Worm (Caenorhabditis elegans) whole organism, L4 larva: ENCODE results near the gene madf-4.

Source experiments
- D1046.2 ChIP-seq: fragments of 200-800 bp; sonication (Bioruptor generic); IDR thresholded peaks from 2 replicates; pipeline ENCODE4 v1.3.6; 2022; ENCODE audit warnings: missing genetic modification characterization, missing compliant biosample characterization
- F37D6.2 ChIP-seq: sonication (generic microtip); optimal IDR thresholded peaks from 2 replicates; lab custom pipeline; 2016; ENCODE audit warnings: mild to moderate bottlenecking, missing genetic modification characterization, missing compliant biosample characterization
- F49E8.2 ChIP-seq: sonication (generic microtip); optimal IDR thresholded peaks from 2 replicates; lab custom pipeline; 2016; ENCODE audit warnings: missing compliant biosample characterization, mild to moderate bottlenecking, missing genetic modification characterization, borderline replicate concordance
- R02D3.7 ChIP-seq: fragments of 150-350 bp; sonication (generic microtip); optimal IDR thresholded peaks from 3 replicates; lab custom pipeline; 2014; ENCODE audit warnings: missing biosample characterization, missing genetic modification characterization
- T20F7.1 ChIP-seq: fragments of 200-800 bp; sonication (Bioruptor generic); optimal IDR thresholded peaks from 2 replicates; lab custom pipeline; 2018; ENCODE audit warnings: mild to moderate bottlenecking, missing genetic modification characterization, missing compliant biosample characterization
- T26A8.4 ChIP-seq: fragments of 200-800 bp; sonication (Bioruptor generic); IDR thresholded peaks from 2 replicates; pipeline ENCODE4 v1.3.6; 2022; ENCODE audit warnings: missing genetic modification characterization, missing compliant biosample characterization
- Y105C5A.15 ChIP-seq: fragments of 200-800 bp; sonication (Bioruptor generic); IDR thresholded peaks from 2 replicates; pipeline ENCODE4 v1.3.6; 2022; ENCODE audit warnings: missing genetic modification characterization, missing compliant biosample characterization
- Y48G9A.11 ChIP-seq: fragments of 200-800 bp; sonication (Bioruptor generic); IDR thresholded peaks from 2 replicates; pipeline ENCODE4 v1.3.6; 2022; ENCODE audit warnings: missing genetic modification reagents, missing genetic modification characterization, missing compliant biosample characterization
- Y5F2A.4 ChIP-seq: fragments of 200-800 bp; sonication (Bioruptor generic); optimal IDR thresholded peaks from 2 replicates; lab custom pipeline; 2018; ENCODE audit warnings: mild to moderate bottlenecking, missing genetic modification characterization, missing compliant biosample characterization
- ZK337.2 ChIP-seq: fragments of 200-800 bp; sonication (Bioruptor generic); IDR thresholded peaks from 2 replicates; pipeline ENCODE4 v1.3.6; 2022; ENCODE audit warnings: missing genetic modification reagents, missing genetic modification characterization, missing compliant biosample characterization
- arid-1 ChIP-seq: fragments of 200-800 bp; sonication (Bioruptor generic); conservative IDR thresholded peaks from 2 replicates; pipeline ENCODE4 v1.3.6; 2022; ENCODE audit warnings: missing genetic modification reagents, missing genetic modification characterization, missing compliant biosample characterization
- attf-4 ChIP-seq: sonication (generic microtip); optimal IDR thresholded peaks from 3 replicates; lab custom pipeline; 2017; ENCODE audit warnings: missing biosample characterization, missing genetic modification characterization
- ceh-32 ChIP-seq: sonication (generic microtip); optimal IDR thresholded peaks from 2 replicates; lab custom pipeline; 2016; ENCODE audit warnings: mild to moderate bottlenecking, missing genetic modification characterization, missing compliant biosample characterization; ENCODE audit not compliant: poor library complexity
- ceh-44 ChIP-seq: fragments of 200-800 bp; sonication (Bioruptor generic); IDR thresholded peaks from 2 replicates; pipeline ENCODE4 v1.3.6; 2022; ENCODE audit warnings: missing genetic modification reagents, missing genetic modification characterization, missing compliant biosample characterization
- ceh-62 ChIP-seq: sonication (generic microtip); optimal IDR thresholded peaks from 2 replicates; lab custom pipeline; 2017; ENCODE audit warnings: missing biosample characterization, missing genetic modification characterization
- daf-8 ChIP-seq: fragments of 200-800 bp; sonication (Bioruptor generic); IDR thresholded peaks from 2 replicates; pipeline ENCODE4 v1.3.6; 2022; ENCODE audit warnings: missing genetic modification characterization, missing compliant biosample characterization
- dmd-6 ChIP-seq: fragments of 200-800 bp; sonication (Bioruptor generic); IDR thresholded peaks from 2 replicates; pipeline ENCODE4 v1.3.6; 2022; ENCODE audit warnings: missing genetic modification reagents, missing genetic modification characterization, missing compliant biosample characterization
- dmd-8 ChIP-seq: fragments of 200-800 bp; sonication (Bioruptor generic); IDR thresholded peaks from 2 replicates; pipeline ENCODE4 v1.3.6; 2022; ENCODE audit warnings: missing genetic modification characterization, missing compliant biosample characterization
- duxl-1 ChIP-seq: sonication (generic microtip); optimal IDR thresholded peaks from 2 replicates; lab custom pipeline; 2016; ENCODE audit warnings: mild to moderate bottlenecking, missing genetic modification characterization, moderate library complexity, missing compliant biosample characterization; ENCODE audit not compliant: poor library complexity
- dve-1 ChIP-seq: sonication (generic microtip); optimal IDR thresholded peaks from 2 replicates; lab custom pipeline; 2017; ENCODE audit warnings: antibody characterized with exemption, mild to moderate bottlenecking, missing genetic modification characterization, missing compliant biosample characterization; ENCODE audit not compliant: insufficient read depth
- egl-27 ChIP-seq: sonication (generic microtip); optimal IDR thresholded peaks from 3 replicates; lab custom pipeline; 2017; ENCODE audit warnings: missing biosample characterization, missing genetic modification reagents, missing genetic modification characterization
- egl-43 ChIP-seq: fragments of 200-800 bp; sonication (Bioruptor generic); IDR thresholded peaks from 2 replicates; pipeline ENCODE4 v1.3.6; 2022; ENCODE audit warnings: missing genetic modification reagents, missing genetic modification characterization, missing compliant biosample characterization
- fos-1 ChIP-seq: fragments of 150-350 bp; optimal IDR thresholded peaks from 2 replicates; lab custom pipeline; 2014; ENCODE audit warnings: missing biosample characterization, missing genetic modification characterization
- gei-8 ChIP-seq: fragments of 200-800 bp; sonication (Bioruptor generic); optimal IDR thresholded peaks from 2 replicates; lab custom pipeline; 2018; ENCODE audit warnings: mild to moderate bottlenecking, missing genetic modification characterization, missing compliant biosample characterization
- hmg-1.1 ChIP-seq: fragments of 200-800 bp; sonication (Bioruptor generic); IDR thresholded peaks from 2 replicates; pipeline ENCODE4 v1.3.6; 2022; ENCODE audit warnings: missing genetic modification reagents, missing genetic modification characterization, missing compliant biosample characterization
- lin-1 ChIP-seq: fragments of 200-800 bp; sonication (Bioruptor generic); IDR thresholded peaks from 2 replicates; pipeline ENCODE4 v1.3.6; 2022; ENCODE audit warnings: missing genetic modification reagents, missing genetic modification characterization, missing compliant biosample characterization
- lin-15B ChIP-seq: fragments of 150-350 bp; sonication (generic microtip); optimal IDR thresholded peaks from 3 replicates; lab custom pipeline; 2014; ENCODE audit warnings: missing biosample characterization, missing genetic modification characterization
- lin-29 ChIP-seq: fragments of 200-800 bp; sonication (Bioruptor generic); IDR thresholded peaks from 2 replicates; pipeline ENCODE4 v1.3.6; 2022; ENCODE audit warnings: missing genetic modification reagents, missing genetic modification characterization, missing compliant biosample characterization
- lin-39 ChIP-seq: fragments of 150-350 bp; optimal IDR thresholded peaks from 2 replicates; lab custom pipeline; 2014; ENCODE audit warnings: missing biosample characterization, missing genetic modification reagents, missing genetic modification characterization
- mdl-1 ChIP-seq, 2 experiments: fragments of 150-350 bp in 1 of 2; sonication (generic microtip) in 1 of 2; optimal IDR thresholded peaks; 2 replicates each; lab custom pipeline; 2014 to 2017; ENCODE audit warnings: missing biosample characterization in 2 of 2, missing genetic modification characterization in 2 of 2
- mdt-29 ChIP-seq: fragments of 200-800 bp; sonication (Bioruptor generic); IDR thresholded peaks from 2 replicates; pipeline ENCODE4 v1.3.6; 2022; ENCODE audit warnings: missing genetic modification reagents, missing genetic modification characterization, missing compliant biosample characterization
- mep-1 ChIP-seq: fragments of 150-350 bp; sonication (generic microtip); optimal IDR thresholded peaks from 3 replicates; lab custom pipeline; 2014; ENCODE audit warnings: missing biosample characterization, missing genetic modification characterization
- nhr-10 ChIP-seq: fragments of 150-350 bp; optimal IDR thresholded peaks from 2 replicates; lab custom pipeline; 2014; ENCODE audit warnings: missing biosample characterization, missing genetic modification characterization
- nhr-102 ChIP-seq: sonication (generic microtip); optimal IDR thresholded peaks from 2 replicates; lab custom pipeline; 2016; ENCODE audit warnings: mild to moderate bottlenecking, missing genetic modification characterization, moderate library complexity, missing compliant biosample characterization
- nhr-11 ChIP-seq: fragments of 150-350 bp; optimal IDR thresholded peaks from 2 replicates; lab custom pipeline; 2014; ENCODE audit warnings: missing biosample characterization, missing genetic modification characterization
- nhr-25 ChIP-seq: sonication (generic microtip); optimal IDR thresholded peaks from 2 replicates; lab custom pipeline; 2017; ENCODE audit warnings: missing genetic modification characterization, mild to moderate bottlenecking, missing compliant biosample characterization, antibody characterized with exemption, moderate library complexity, borderline replicate concordance; ENCODE audit not compliant: insufficient read depth
- nhr-42 ChIP-seq: fragments of 200-800 bp; sonication (Bioruptor generic); IDR thresholded peaks from 2 replicates; pipeline ENCODE4 v1.3.6; 2022; ENCODE audit warnings: missing genetic modification characterization, missing compliant biosample characterization
- nhr-6 ChIP-seq: fragments of 150-350 bp; optimal IDR thresholded peaks from 2 replicates; lab custom pipeline; 2014; ENCODE audit warnings: missing biosample characterization, missing genetic modification characterization
- nhr-77 ChIP-seq: fragments of 150-350 bp; optimal IDR thresholded peaks from 2 replicates; lab custom pipeline; 2014; ENCODE audit warnings: missing biosample characterization, missing genetic modification characterization
- pha-4 ChIP-seq, 2 experiments: fragments of 150-350 bp in 1 of 2; fragments of 200-800 bp in 1 of 2; sonication (Bioruptor generic) in 1 of 2; IDR thresholded peaks in 1 of 2; optimal IDR thresholded peaks in 1 of 2; 2 replicates each; pipeline versions ENCODE4 v1.3.6 to Lab custom; 2014 to 2022; ENCODE audit warnings: missing genetic modification characterization in 2 of 2, missing genetic modification reagents in 2 of 2, missing biosample characterization in 1 of 2, missing compliant biosample characterization in 1 of 2
- sdz-12 ChIP-seq: fragments of 200-800 bp; sonication (Bioruptor generic); optimal IDR thresholded peaks from 2 replicates; lab custom pipeline; 2018; ENCODE audit warnings: mild to moderate bottlenecking, missing genetic modification characterization, missing compliant biosample characterization
- set-16 ChIP-seq: fragments of 200-800 bp; sonication (Bioruptor generic); IDR thresholded peaks from 2 replicates; pipeline ENCODE4 v1.3.6; 2022; ENCODE audit warnings: missing genetic modification reagents, missing genetic modification characterization, missing compliant biosample characterization
- skn-1 ChIP-seq: fragments of 150-350 bp; optimal IDR thresholded peaks from 2 replicates; lab custom pipeline; 2014; ENCODE audit warnings: missing biosample characterization, missing genetic modification characterization
- snpc-4 ChIP-seq: fragments of 150-350 bp; optimal IDR thresholded peaks from 2 replicates; lab custom pipeline; 2014; ENCODE audit warnings: missing biosample characterization, missing genetic modification characterization
- spr-1 ChIP-seq: sonication (generic microtip); optimal IDR thresholded peaks from 2 replicates; lab custom pipeline; 2016; ENCODE audit warnings: mild to moderate bottlenecking, missing genetic modification characterization, missing compliant biosample characterization
- spr-3 ChIP-seq: fragments of 200-800 bp; sonication (Bioruptor generic); optimal IDR thresholded peaks from 2 replicates; lab custom pipeline; 2018; ENCODE audit warnings: mild to moderate bottlenecking, missing genetic modification characterization, missing compliant biosample characterization
- tag-97 ChIP-seq: fragments of 200-800 bp; sonication (Bioruptor generic); IDR thresholded peaks from 2 replicates; pipeline ENCODE4 v1.3.6; 2022; ENCODE audit warnings: missing genetic modification characterization, missing compliant biosample characterization
- unc-130 ChIP-seq: sonication (generic microtip); optimal IDR thresholded peaks from 2 replicates; lab custom pipeline; 2016; ENCODE audit warnings: missing genetic modification reagents, missing genetic modification characterization, missing compliant biosample characterization
- unc-39 ChIP-seq: sonication (generic microtip); optimal IDR thresholded peaks from 2 replicates; lab custom pipeline; 2017; ENCODE audit warnings: missing biosample characterization, missing genetic modification characterization
- zfp-3 ChIP-seq: fragments of 200-800 bp; sonication (Bioruptor generic); conservative IDR thresholded peaks from 2 replicates; pipeline ENCODE4 v1.3.6; 2022; ENCODE audit warnings: missing genetic modification reagents, missing genetic modification characterization, missing compliant biosample characterization
- zip-2 ChIP-seq: fragments of 150-350 bp; optimal IDR thresholded peaks from 2 replicates; lab custom pipeline; 2014; ENCODE audit warnings: missing biosample characterization, missing genetic modification characterization

madf-4 gene

DNA sequence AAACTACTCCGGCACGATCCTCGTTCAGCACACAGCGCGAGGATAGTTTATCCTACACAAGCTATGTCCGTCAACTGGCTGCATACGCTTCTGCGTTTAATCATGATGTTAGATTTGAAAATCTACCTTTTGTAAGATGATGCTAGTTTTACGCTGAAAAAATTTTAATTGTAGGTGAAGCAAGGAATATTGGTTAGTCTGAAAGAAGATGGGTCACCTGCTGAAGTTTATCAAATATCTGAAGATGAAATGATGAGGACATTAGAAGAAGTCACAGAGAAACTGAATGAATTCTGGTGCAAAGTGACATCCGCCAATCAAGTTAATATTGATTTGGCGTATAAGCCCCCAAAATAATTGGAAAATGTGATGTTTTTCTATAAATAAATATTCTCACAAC, 21.2 kb upstream of the madf-4 start (continued):
- TF ChIP-seq nhr-25 (tag; lab: Kevin White, UChicago) (no peak), dmd-6 (GFP tag; lab: Robert Waterston, UW) (peak; percentile 11; the same call in 1 of the 2 replicates), lin-1 (GFP tag; lab: Robert Waterston, UW) (0 out of 2 replicates have a peak, but pooled peaks have one; percentile 25), pha-4 (GFP tag; IDR thresholded peaks at IDR 0.05; lab: Robert Waterston, UW) (0 out of 2 replicates have a peak, but pooled peaks have one; percentile 30), pha-4 (tag; optimal IDR thresholded peaks at IDR 0.05; lab: Kevin White, UChicago) (no peak), zip-2 (no peak), D1046.2 (no peak), lin-39 (no peak), Y5F2A.4 (GFP tag; lab: Kevin White, UChicago) (no peak), ceh-44 (GFP tag; lab: Robert Waterston, UW) (no peak), sdz-12 (no peak), nhr-42 (GFP tag; lab: Robert Waterston, UW) (no peak), unc-39 (no peak), mdt-29 (GFP tag; lab: Robert Waterston, UW) (peak; percentile 15; the same call in 1 of the 2 replicates), fos-1 (tag; lab: Kevin White, UChicago) (no peak), R02D3.7 (no peak), lin-29 (GFP tag; lab: Robert Waterston, UW) (no peak), attf-4 (tag; lab: Kevin White, UChicago) (no peak), egl-43 (GFP tag; lab: Robert Waterston, UW) (0 out of 2 replicates have a peak, but pooled peaks have one; percentile 20), F37D6.2 (tag; lab: Kevin White, UChicago) (no peak), tag-97 (GFP tag; lab: Robert Waterston, UW) (no peak), daf-8 (GFP tag; lab: Robert Waterston, UW) (no peak), dve-1 (peak; percentile 33), T26A8.4 (GFP tag; lab: Robert Waterston, UW) (peak; percentile 49; the same call in 1 of the 2 replicates), ZK337.2 (GFP tag; lab: Robert Waterston, UW) (no peak), set-16 (GFP tag; lab: Robert Waterston, UW) (no peak), ceh-32 (no peak), mdl-1 (tag; optimal IDR thresholded peaks at IDR 0.05; lab: Kevin White, UChicago) (no peak), lin-15B (tag; lab: Kevin White, UChicago) (no peak), spr-1 (no peak), arid-1 (0 out of 2 replicates have a peak, but pooled peaks have one; percentile 26), egl-27 (tag; lab: Kevin White, UChicago) (no peak), dmd-8 (GFP tag; lab: Robert Waterston, UW) (no peak), Y48G9A.11 (GFP tag; lab: Robert Waterston, UW) (no peak), snpc-4 (tag; lab: Kevin White, UChicago) (no peak), unc-130 (GFP tag; lab: Kevin White, UChicago) (no peak), T20F7.1 (GFP tag; lab: Kevin White, UChicago) (peak; percentile 69), nhr-102 (tag; lab: Kevin White, UChicago) (no peak), mep-1 (tag; lab: Kevin White, UChicago) (peak; percentile 39), duxl-1 (tag; lab: Kevin White, UChicago) (no peak), zfp-3 (GFP tag; lab: Robert Waterston, UW) (peak; percentile 77), F49E8.2 (tag; lab: Kevin White, UChicago) (no peak), nhr-77 (tag; lab: Kevin White, UChicago) (no peak), ceh-62 (tag; lab: Kevin White, UChicago) (no peak), nhr-6 (tag; lab: Kevin White, UChicago) (no peak), hmg-1.1 (GFP tag; lab: Robert Waterston, UW) (0 out of 2 replicates have a peak, but pooled peaks have one; percentile 24), gei-8 (GFP tag; lab: Kevin White, UChicago) (no peak), Y105C5A.15 (GFP tag; lab: Robert Waterston, UW) (no peak), skn-1 (tag; lab: Kevin White, UChicago) (no peak), spr-3 (GFP tag; lab: Kevin White, UChicago) (no peak), nhr-10 (tag; lab: Kevin White, UChicago) (no peak), nhr-11 (no peak)
